Fruit fly (Drosophila melanogaster) whole organism, pupa: Measurements from ENCODE around the gene Tyler.

ENCODE experiments used
- CG10348 ChIP-seq: fragments of 200-800 bp; sonication (Bioruptor generic); IDR thresholded peaks from 2 replicates; pipeline ENCODE4 v1.3.6; 2022; ENCODE audit warnings: missing biosample characterization, missing genetic modification characterization
- CG15710 ChIP-seq: fragments of 200-800 bp; sonication (Bioruptor generic); optimal IDR thresholded peaks from 2 replicates; lab custom pipeline; 2018; ENCODE audit warnings: missing biosample characterization, mild to moderate bottlenecking, missing genetic modification characterization, moderate library complexity
- CG34367 ChIP-seq: fragments of 200-800 bp; sonication (Bioruptor generic); optimal IDR thresholded peaks from 2 replicates; lab custom pipeline; 2018; ENCODE audit warnings: missing biosample characterization, mild to moderate bottlenecking, missing genetic modification characterization
- CG4496 ChIP-seq: fragments of 200-800 bp; sonication (Bioruptor generic); IDR thresholded peaks from 3 replicates; pipeline ENCODE4 v1.3.6; 2022; ENCODE audit warnings: missing biosample characterization, missing genetic modification characterization
- CG8301 ChIP-seq: fragments of 200-800 bp; sonication (Bioruptor generic); optimal IDR thresholded peaks from 2 replicates; lab custom pipeline; 2018; ENCODE audit warnings: missing biosample characterization, mild to moderate bottlenecking, missing genetic modification characterization
- EcR ChIP-seq: fragments of 200-800 bp; sonication (Bioruptor generic); optimal IDR thresholded peaks from 3 replicates; lab custom pipeline; 2019; ENCODE audit warnings: missing biosample characterization, missing genetic modification characterization, mild to moderate bottlenecking, moderate library complexity, missing genetic modification reagents
- Ets98B ChIP-seq: fragments of 200-800 bp; sonication (Bioruptor generic); IDR thresholded peaks from 2 replicates; pipeline ENCODE4 v1.3.6; 2022; ENCODE audit warnings: missing biosample characterization, missing genetic modification characterization
- Pif1A ChIP-seq: fragments of 200-800 bp; sonication (Bioruptor generic); optimal IDR thresholded peaks from 3 replicates; lab custom pipeline; 2016; ENCODE audit warnings: missing biosample characterization, missing genetic modification characterization
- Pif1B ChIP-seq: fragments of 200-800 bp; sonication (Bioruptor generic); optimal IDR thresholded peaks from 3 replicates; lab custom pipeline; 2016; ENCODE audit warnings: missing biosample characterization, missing genetic modification characterization
- fd96Ca ChIP-seq: fragments of 200-800 bp; sonication (Bioruptor generic); IDR thresholded peaks from 3 replicates; pipeline ENCODE4 v1.3.6; 2022; ENCODE audit warnings: missing biosample characterization, missing genetic modification characterization
- rn ChIP-seq: fragments of 200-800 bp; sonication (Bioruptor generic); IDR thresholded peaks from 2 replicates; pipeline ENCODE4 v1.3.6; 2022; ENCODE audit warnings: missing biosample characterization, missing genetic modification characterization

dm6 chrX:19605915-19606314, 5.4 kb upstream of the Tyler start:
- TF ChIP-seq fd96Ca (no peak), CG4496 (GFP tag; lab: Robert Waterston, UW) (no peak), EcR (no peak), Pif1A (no peak), rn (no peak), Pif1B (GFP tag; lab: Kevin White, UChicago) (no peak), Ets98B (GFP tag; lab: Robert Waterston, UW) (no peak), CG34367 (tag; lab: Kevin White, UChicago) (no peak), CG15710 (tag; lab: Kevin White, UChicago) (no peak), CG10348 (GFP tag; lab: Robert Waterston, UW) (no peak), CG8301 (tag; lab: Kevin White, UChicago) (no peak)
